Worm (Caenorhabditis elegans): ENCODE results near the gene wdr-46.

wdr-46 gene

ce11 chrIV:12330840-12331359, 41.2 kb upstream of the wdr-46 start, which contains the start of gene ufd-1 (continued):
- TF ChIP-seq snpc-1.2 (GFP tag; IDR thresholded peaks at IDR 0.05): no peak

- TF ChIP-seq unc-62 (GFP tag; optimal IDR thresholded peaks at IDR 0.05 in 1 of 2) (no peak), unc-62 (tag; optimal IDR thresholded peaks at IDR 0.05) (no peak), T20F7.1 (GFP tag; optimal IDR thresholded peaks at IDR 0.05) (no peak), unc-39 (tag; optimal IDR thresholded peaks at IDR 0.05) (no peak), duxl-1 (tag; optimal IDR thresholded peaks at IDR 0.05; ENCODE audit: poor library complexity) (no peak), jun-1 (tag; optimal IDR thresholded peaks at IDR 0.05) (no peak), madf-5 (GFP tag; IDR thresholded peaks at IDR 0.05) (peak in 1 of 2 experiments; percentile 61; a peak in 1 of 4 replicates), egl-27 (tag; optimal IDR thresholded peaks at IDR 0.05) (no peak), ces-1 (GFP tag; optimal IDR thresholded peaks at IDR 0.05) (no peak), nhr-28 (tag; optimal IDR thresholded peaks at IDR 0.05) (peak; percentile 18), lin-13 (GFP tag; optimal IDR thresholded peaks at IDR 0.05) (no peak), spr-1 (tag; optimal IDR thresholded peaks at IDR 0.05) (no peak), hlh-30 (tag; optimal IDR thresholded peaks at IDR 0.05; ENCODE audit: insufficient read depth) (no peak), dmd-6 (GFP tag; IDR thresholded peaks at IDR 0.05) (peak; percentile 42; the same call in 1 of the 2 replicates), nhr-77 (tag; optimal IDR thresholded peaks at IDR 0.05) (no peak), daf-8 (GFP tag; IDR thresholded peaks at IDR 0.05) (no peak), rbr-2 (tag; optimal IDR thresholded peaks at IDR 0.05) (no peak), lin-29 (GFP tag; IDR thresholded peaks at IDR 0.05) (no peak), ceh-62 (tag; optimal IDR thresholded peaks at IDR 0.05) (no peak), dve-1 (tag; optimal IDR thresholded peaks at IDR 0.05; ENCODE audit: insufficient read depth) (peak; percentile 17), snpc-4 (tag; optimal IDR thresholded peaks at IDR 0.05) (no peak), ceh-32 (tag; optimal IDR thresholded peaks at IDR 0.05; ENCODE audit: poor library complexity) (no peak)
Observed at ce11 chrIV:12334142-12334541, 37.9 kb upstream of the wdr-46 start.

- no peak for TF ChIP-seq egl-43 (GFP tag; IDR thresholded peaks at IDR 0.05)
- no peak for TF ChIP-seq mdt-29 (GFP tag; IDR thresholded peaks at IDR 0.05)
- TF ChIP-seq set-16 (GFP tag; IDR thresholded peaks at IDR 0.05): no peak
- TF ChIP-seq daf-16 (GFP tag; optimal IDR thresholded peaks at IDR 0.05): no peak
- TF ChIP-seq daf-16 (tag; optimal IDR thresholded peaks at IDR 0.05): peak; percentile 29
- TF ChIP-seq pha-4 (GFP tag; IDR thresholded peaks at IDR 0.05): no peak
- no peak for TF ChIP-seq pha-4 (tag; optimal IDR thresholded peaks at IDR 0.05)
- TF ChIP-seq duxl-1 (tag; optimal IDR thresholded peaks at IDR 0.05; ENCODE audit: poor library complexity): no peak
- TF ChIP-seq Y5F2A.4 (GFP tag; optimal IDR thresholded peaks at IDR 0.05): no peak
- TF ChIP-seq nhr-6 (tag; optimal IDR thresholded peaks at IDR 0.05): no peak
- TF ChIP-seq lin-38 (GFP tag; IDR thresholded peaks at IDR 0.05): no peak
- no peak for TF ChIP-seq T26A8.4 (GFP tag; IDR thresholded peaks at IDR 0.05)
- no peak for TF ChIP-seq unc-130 (GFP tag; optimal IDR thresholded peaks at IDR 0.05)
- peak; percentile 79 for TF ChIP-seq dpl-1 (GFP tag; optimal IDR thresholded peaks at IDR 0.05)
- TF ChIP-seq R02D3.7 (tag; optimal IDR thresholded peaks at IDR 0.05): no peak
- TF ChIP-seq zag-1 (tag; optimal IDR thresholded peaks at IDR 0.05): no peak
- no peak for TF ChIP-seq nhr-102 (tag; optimal IDR thresholded peaks at IDR 0.05)
- TF ChIP-seq lim-7 (GFP tag; IDR thresholded peaks at IDR 0.05): no peak
- TF ChIP-seq Y75B8A.6 (GFP tag; IDR thresholded peaks at IDR 0.05): no peak
- TF ChIP-seq lsy-2 (tag; optimal IDR thresholded peaks at IDR 0.05): peak in 1 of 2 experiments; percentile 15
- TF ChIP-seq egl-27 (tag; optimal IDR thresholded peaks at IDR 0.05): no peak
- no peak for TF ChIP-seq nhr-237 (tag; optimal IDR thresholded peaks at IDR 0.05)
- TF ChIP-seq lin-13 (GFP tag; optimal IDR thresholded peaks at IDR 0.05): no peak
- TF ChIP-seq madf-9 (GFP tag; conservative IDR thresholded peaks at IDR 0.05): no peak
- TF ChIP-seq ceh-62 (tag; optimal IDR thresholded peaks at IDR 0.05): no peak
- TF ChIP-seq lin-29 (GFP tag; IDR thresholded peaks at IDR 0.05): no peak
- no peak for TF ChIP-seq nhr-42 (GFP tag; IDR thresholded peaks at IDR 0.05)
- no peak for TF ChIP-seq daf-12 (tag; optimal IDR thresholded peaks at IDR 0.05)
- TF ChIP-seq ztf-11 (tag; optimal IDR thresholded peaks at IDR 0.05): no peak
- no peak for TF ChIP-seq nhr-41 (GFP tag; IDR thresholded peaks at IDR 0.05)
- TF ChIP-seq jun-1 (tag; optimal IDR thresholded peaks at IDR 0.05): no peak
- no peak for TF ChIP-seq ZK546.5 (tag; optimal IDR thresholded peaks at IDR 0.05)
Observed at ce11 chrIV:12334708-12335107, 37.3 kb upstream of the wdr-46 start.
